Fruit fly (Drosophila melanogaster): ENCODE data around the gene CG33995.
A peak's percentile ranks its signal among the peaks of the same experiment; 100 is the strongest.

DNA sequence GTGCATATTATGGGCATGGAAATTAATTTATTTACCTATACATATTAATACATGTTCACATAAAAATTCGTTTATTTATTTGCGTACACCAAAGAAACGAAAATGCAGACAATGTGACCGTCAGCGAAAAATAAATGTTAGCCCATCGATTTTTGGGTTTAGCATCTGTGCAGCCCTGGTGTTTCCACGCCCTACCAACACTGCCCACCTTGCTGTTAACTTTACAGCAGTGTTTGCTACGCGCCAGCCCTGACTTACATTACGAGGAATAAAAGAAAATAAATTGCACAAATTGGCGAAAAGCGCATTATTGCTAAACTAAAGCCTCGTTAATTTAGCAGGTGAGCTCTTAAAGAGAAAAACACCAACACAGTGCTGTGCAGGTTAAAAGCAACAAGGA lies at the start of gene CG33995, which contains the start of the genes CG44000 and CG44001:
- TF ChIP-seq tup (GFP tag; optimal IDR thresholded peaks at IDR 0.05) (peak; percentile 28), Hr51 (GFP tag; optimal IDR thresholded peaks at IDR 0.05) (peak; percentile 10 to 60), hth (optimal IDR thresholded peaks at IDR 0.05) (no peak), twi (tag; optimal IDR thresholded peaks at IDR 0.05) (peak; percentile 22), oc (tag; optimal IDR thresholded peaks at IDR 0.05) (peak; percentile 28), CG2129 (GFP tag; IDR thresholded peaks at IDR 0.05; ENCODE audit: partially characterized antibody) (no peak), TFAM (GFP tag; optimal IDR thresholded peaks at IDR 0.05) (no peak), CG6175 (GFP tag; IDR thresholded peaks at IDR 0.05) (no peak), caup (GFP tag; optimal IDR thresholded peaks at IDR 0.05; ENCODE audit: severe bottlenecking) (peak; percentile 40), ssp (GFP tag; IDR thresholded peaks at IDR 0.05) (peak; percentile 17; the same call in 1 of the 2 replicates), chn (GFP tag; optimal IDR thresholded peaks at IDR 0.05) (peak; percentile 63), Chrac-16 (GFP tag; optimal IDR thresholded peaks at IDR 0.05) (peak; percentile 34), prd (optimal IDR thresholded peaks at IDR 0.05) (no peak), prd (GFP tag; IDR thresholded peaks at IDR 0.05) (peak; percentile 40; the same call in 1 of the 3 replicates)

Measured in whole organism, embryonic.